Fruit fly (Drosophila melanogaster) whole organism, embryonic: Measurements from ENCODE around the gene CG45544.

ENCODE experiments used
- CG10267 ChIP-seq: fragments of 200-800 bp; sonication (Bioruptor generic); optimal IDR thresholded peaks from 2 replicates; lab custom pipeline; 2018; ENCODE audit warnings: missing biosample characterization, mild to moderate bottlenecking, missing genetic modification characterization, moderate library complexity
- CG12942 ChIP-seq: fragments of 200-800 bp; sonication (Bioruptor generic); optimal IDR thresholded peaks from 3 replicates; lab custom pipeline; 2016; ENCODE audit warnings: missing biosample characterization, missing genetic modification characterization
- CG14965 ChIP-seq: fragments of 200-800 bp; sonication (Bioruptor generic); optimal IDR thresholded peaks from 2 replicates; lab custom pipeline; 2016; ENCODE audit warnings: missing biosample characterization, missing genetic modification characterization, borderline replicate concordance
- CG15696 ChIP-seq: fragments of 200-800 bp; sonication (Bioruptor generic); optimal IDR thresholded peaks from 2 replicates; lab custom pipeline; 2019; ENCODE audit warnings: missing biosample characterization, mild to moderate bottlenecking, missing genetic modification characterization, moderate library complexity
- CG1602 ChIP-seq: fragments of 200-800 bp; sonication (Bioruptor generic); optimal IDR thresholded peaks from 3 replicates; lab custom pipeline; 2016; ENCODE audit warnings: missing biosample characterization, missing genetic modification characterization
- CG17361 ChIP-seq: fragments of 200-800 bp; sonication (Bioruptor generic); IDR thresholded peaks from 3 replicates; pipeline ENCODE4 v1.3.6; 2022; ENCODE audit warnings: missing biosample characterization, missing genetic modification characterization
- CG31388 ChIP-seq: fragments of 200-800 bp; sonication (Bioruptor generic); optimal IDR thresholded peaks from 2 replicates; lab custom pipeline; 2016; ENCODE audit warnings: missing biosample characterization, missing genetic modification characterization
- CG32772 ChIP-seq: fragments of 200-800 bp; sonication (Bioruptor generic); IDR thresholded peaks from 2 replicates; pipeline ENCODE4 v1.3.6; 2022; ENCODE audit warnings: missing biosample characterization, missing genetic modification characterization
- CG43689 ChIP-seq: fragments of 200-800 bp; sonication (Bioruptor generic); IDR thresholded peaks from 2 replicates; pipeline ENCODE4 v1.3.6; 2022; ENCODE audit warnings: missing biosample characterization, missing genetic modification characterization
- CG6765 ChIP-seq: fragments of 200-800 bp; sonication (Bioruptor generic); optimal IDR thresholded peaks from 3 replicates; lab custom pipeline; 2017; ENCODE audit warnings: missing biosample characterization, mild to moderate bottlenecking, missing genetic modification characterization
- CG7556 ChIP-seq: fragments of 200-800 bp; sonication (Bioruptor generic); optimal IDR thresholded peaks from 2 replicates; lab custom pipeline; 2017; ENCODE audit warnings: missing biosample characterization, mild to moderate bottlenecking, missing genetic modification characterization
- CG7963 ChIP-seq: fragments of 200-800 bp; sonication (Bioruptor generic); IDR thresholded peaks from 3 replicates; pipeline ENCODE4 v1.3.6; 2022; ENCODE audit warnings: missing biosample characterization, missing genetic modification characterization; ENCODE audit not compliant: partially characterized antibody
- CG8281 ChIP-seq: fragments of 200-800 bp; sonication (Bioruptor generic); optimal IDR thresholded peaks from 2 replicates; lab custom pipeline; 2018; ENCODE audit warnings: missing biosample characterization, mild to moderate bottlenecking, missing genetic modification characterization, moderate library complexity
- CG8359 ChIP-seq: fragments of 200-800 bp; sonication (Bioruptor generic); optimal IDR thresholded peaks from 2 replicates; lab custom pipeline; 2017; ENCODE audit warnings: missing biosample characterization, mild to moderate bottlenecking, missing genetic modification characterization, borderline replicate concordance
- CG8924 ChIP-seq: fragments of 200-800 bp; optimal IDR thresholded peaks from 3 replicates; lab custom pipeline; 2019; ENCODE audit warnings: missing biosample characterization, mild to moderate bottlenecking, missing genetic modification characterization, moderate library complexity
- CG9797 ChIP-seq: fragments of 200-800 bp; sonication (Bioruptor generic); optimal IDR thresholded peaks from 3 replicates; lab custom pipeline; 2018; ENCODE audit warnings: missing biosample characterization, mild to moderate bottlenecking, missing genetic modification characterization
- CG9817 ChIP-seq: fragments of 200-800 bp; sonication (Bioruptor generic); optimal IDR thresholded peaks from 2 replicates; lab custom pipeline; 2018; ENCODE audit warnings: missing biosample characterization, mild to moderate bottlenecking, missing genetic modification characterization, moderate library complexity
- Dip2 ChIP-seq: fragments of 200-800 bp; sonication (Bioruptor generic); IDR thresholded peaks from 2 replicates; pipeline ENCODE4 v1.3.6; 2022; ENCODE audit warnings: missing biosample characterization, missing genetic modification characterization
- Hmx ChIP-seq: fragments of 200-800 bp; sonication (Bioruptor generic); optimal IDR thresholded peaks from 2 replicates; lab custom pipeline; 2016; ENCODE audit warnings: missing biosample characterization, missing genetic modification characterization
- Hr39 ChIP-seq: fragments of >200 bp; optimal IDR thresholded peaks from 2 replicates; lab custom pipeline; 2017
- Hr51 ChIP-seq, 2 experiments: fragments of 200-800 bp; sonication (Bioruptor generic); optimal IDR thresholded peaks; 2 replicates in 1 of 2; 3 replicates in 1 of 2; lab custom pipeline; 2016 to 2018; ENCODE audit warnings: missing biosample characterization in 2 of 2, missing genetic modification characterization in 2 of 2, mild to moderate bottlenecking in 1 of 2, moderate library complexity in 1 of 2
- MESR4 ChIP-seq: fragments of 200-800 bp; sonication (Bioruptor generic); optimal IDR thresholded peaks from 2 replicates; lab custom pipeline; 2018; ENCODE audit warnings: missing biosample characterization, mild to moderate bottlenecking, missing genetic modification characterization, moderate library complexity
- Mad ChIP-seq: fragments of 200-800 bp; sonication (Bioruptor generic); optimal IDR thresholded peaks from 2 replicates; lab custom pipeline; 2016; ENCODE audit warnings: missing biosample characterization, missing genetic modification characterization
- Optix ChIP-seq: fragments of 200-800 bp; sonication (Bioruptor generic); IDR thresholded peaks from 3 replicates; pipeline ENCODE4 v1.3.6; 2022; ENCODE audit warnings: missing biosample characterization, missing genetic modification characterization
- Side ChIP-seq: fragments of 200-800 bp; sonication (Bioruptor generic); optimal IDR thresholded peaks from 2 replicates; lab custom pipeline; 2016; ENCODE audit warnings: missing biosample characterization, missing genetic modification characterization
- Sox100B ChIP-seq: fragments of 200-800 bp; sonication (Bioruptor generic); optimal IDR thresholded peaks from 3 replicates; lab custom pipeline; 2018; ENCODE audit warnings: missing biosample characterization, mild to moderate bottlenecking, missing genetic modification characterization
- Stat92E ChIP-seq, 3 experiments: fragments of >200 bp in 2 of 3; fragments of 200-800 bp in 1 of 3; sonication (Bioruptor generic) in 1 of 3; optimal IDR thresholded peaks; 2 replicates each; lab custom pipeline; 2017 to 2019; ENCODE audit warnings: missing biosample characterization in 3 of 3, missing genetic modification characterization in 3 of 3, mild to moderate bottlenecking in 1 of 3, moderate library complexity in 1 of 3
- Trl ChIP-seq, 3 experiments: fragments of >200 bp in 2 of 3; fragments of 200-800 bp in 1 of 3; sonication (Bioruptor generic) in 1 of 3; optimal IDR thresholded peaks; 2 replicates in 1 of 3; 3 replicates in 2 of 3; lab custom pipeline; 2016 to 2017; ENCODE audit warnings: missing biosample characterization in 1 of 3, missing genetic modification characterization in 1 of 3
- ase ChIP-seq: fragments of 200-800 bp; sonication (Bioruptor generic); IDR thresholded peaks from 3 replicates; pipeline ENCODE4 v1.3.6; 2022; ENCODE audit warnings: missing biosample characterization, missing genetic modification characterization
- bcd ChIP-seq: fragments of 200-800 bp; sonication (Bioruptor generic); optimal IDR thresholded peaks from 2 replicates; lab custom pipeline; 2017; ENCODE audit warnings: missing biosample characterization, mild to moderate bottlenecking, missing genetic modification characterization
- bowl ChIP-seq: fragments of 200-800 bp; sonication (Bioruptor generic); IDR thresholded peaks from 2 replicates; pipeline ENCODE4 v1.3.6; 2022; ENCODE audit warnings: missing biosample characterization, missing genetic modification characterization
- cato ChIP-seq: fragments of 200-800 bp; sonication (Bioruptor generic); optimal IDR thresholded peaks from 2 replicates; lab custom pipeline; 2016; ENCODE audit warnings: missing biosample characterization, missing genetic modification characterization, borderline replicate concordance
- caup ChIP-seq: fragments of 200-800 bp; sonication (Bioruptor generic); optimal IDR thresholded peaks from 3 replicates; lab custom pipeline; 2017; ENCODE audit warnings: missing biosample characterization, mild to moderate bottlenecking, missing genetic modification characterization, moderate library complexity; ENCODE audit not compliant: severe bottlenecking
- danr ChIP-seq: fragments of 200-800 bp; sonication (Bioruptor generic); IDR thresholded peaks from 2 replicates; pipeline ENCODE4 v1.3.6; 2022; ENCODE audit warnings: missing biosample characterization, missing genetic modification characterization
- gsb-n ChIP-seq: fragments of 200-800 bp; sonication (Bioruptor generic); optimal IDR thresholded peaks from 3 replicates; lab custom pipeline; 2018; ENCODE audit warnings: missing biosample characterization, mild to moderate bottlenecking, missing genetic modification characterization
- gt ChIP-seq: fragments of 200-800 bp; sonication (Bioruptor generic); IDR thresholded peaks from 2 replicates; pipeline ENCODE4 v1.3.6; 2022; ENCODE audit warnings: missing biosample characterization, missing genetic modification characterization
- ind ChIP-seq: fragments of 200-800 bp; sonication (Bioruptor generic); optimal IDR thresholded peaks from 3 replicates; lab custom pipeline; 2016; ENCODE audit warnings: missing biosample characterization, missing genetic modification characterization
- lmd ChIP-seq: fragments of 200-800 bp; sonication (Bioruptor generic); IDR thresholded peaks from 2 replicates; pipeline ENCODE4 v1.3.6; 2022; ENCODE audit warnings: missing biosample characterization, missing genetic modification characterization
- lov ChIP-seq, 2 experiments: fragments of 200-800 bp in 1 of 2; fragments of >200 bp in 1 of 2; sonication (Bioruptor generic) in 1 of 2; IDR thresholded peaks in 1 of 2; optimal IDR thresholded peaks in 1 of 2; 2 replicates in 1 of 2; 3 replicates in 1 of 2; pipeline versions ENCODE4 v1.3.6 to Lab custom; 2017 to 2022; ENCODE audit warnings: missing biosample characterization in 1 of 2, missing genetic modification characterization in 1 of 2
- luna ChIP-seq: fragments of 200-800 bp; sonication (Bioruptor generic); optimal IDR thresholded peaks from 2 replicates; lab custom pipeline; 2016; ENCODE audit warnings: missing biosample characterization, missing genetic modification characterization
- nerfin-2 ChIP-seq: fragments of 200-800 bp; sonication (Bioruptor generic); IDR thresholded peaks from 2 replicates; pipeline ENCODE4 v1.3.6; 2022; ENCODE audit warnings: missing biosample characterization, missing genetic modification characterization; ENCODE audit not compliant: partially characterized antibody
- pros ChIP-seq: fragments of 200-800 bp; sonication (Bioruptor generic); optimal IDR thresholded peaks from 3 replicates; lab custom pipeline; 2019; ENCODE audit warnings: missing biosample characterization, mild to moderate bottlenecking, missing genetic modification characterization, moderate library complexity
- repo ChIP-seq: fragments of 200-800 bp; sonication (Bioruptor generic); optimal IDR thresholded peaks from 2 replicates; lab custom pipeline; 2016; ENCODE audit warnings: missing biosample characterization, missing genetic modification characterization
- run ChIP-seq: fragments of 200-800 bp; sonication (Bioruptor generic); optimal IDR thresholded peaks from 3 replicates; lab custom pipeline; 2018; ENCODE audit warnings: missing biosample characterization, mild to moderate bottlenecking, missing genetic modification characterization
- sisA ChIP-seq: fragments of 200-800 bp; sonication (Bioruptor generic); IDR thresholded peaks from 2 replicates; pipeline ENCODE4 v1.3.6; 2022; ENCODE audit warnings: missing biosample characterization, missing genetic modification characterization
- slp2 ChIP-seq: fragments of 200-800 bp; sonication (Bioruptor generic); optimal IDR thresholded peaks from 2 replicates; lab custom pipeline; 2016; ENCODE audit warnings: missing biosample characterization, missing genetic modification characterization
- tio ChIP-seq: fragments of 200-800 bp; sonication (Bioruptor generic); optimal IDR thresholded peaks from 2 replicates; lab custom pipeline; 2017; ENCODE audit warnings: missing biosample characterization, missing genetic modification characterization, inconsistent platforms
- z ChIP-seq: fragments of 200-800 bp; sonication (Bioruptor generic); IDR thresholded peaks from 3 replicates; pipeline ENCODE4 v1.3.6; 2022; ENCODE audit warnings: missing biosample characterization, missing genetic modification characterization

Gene CG45544

dm6 chr3R:29207012-29207656, 49.2 kb upstream of the CG45544 start (continued):
- TF ChIP-seq CG43689 (GFP tag; lab: Robert Waterston, UW) (peak; percentile 45; the same call in 1 of the 2 replicates), Hmx (no peak), Hr39 (lab: Kevin White, UChicago) (no peak), ase (GFP tag; lab: Robert Waterston, UW) (peak; percentile 66; the same call in 2 of the 3 replicates), Side (GFP tag; lab: Kevin White, UChicago) (no peak), tio (peak; percentile 23), CG9817 (peak; percentile 75), ind (peak; percentile 70), CG8924 (peak; percentile 65), Hr51 (GFP tag; optimal IDR thresholded peaks at IDR 0.05; lab: Kevin White, UChicago) (peak in 1 of 2 experiments; percentile 71), repo (GFP tag; lab: Kevin White, UChicago) (no peak), CG32772 (GFP tag; lab: Robert Waterston, UW) (peak; percentile 65), CG12942 (peak; percentile 26), Stat92E (GFP tag; optimal IDR thresholded peaks at IDR 0.05; lab: Kevin White, UChicago) (no peak), gsb-n (tag; lab: Kevin White, UChicago) (peak; percentile 42), caup (GFP tag; lab: Kevin White, UChicago) (peak; percentile 54), bowl (GFP tag; lab: Robert Waterston, UW) (peak; percentile 39; the same call in 1 of the 2 replicates), pros (no peak), gt (GFP tag; lab: Robert Waterston, UW) (no peak), cato (no peak), z (GFP tag; lab: Robert Waterston, UW) (no peak), CG9797 (GFP tag; lab: Kevin White, UChicago) (no peak), Dip2 (GFP tag; lab: Robert Waterston, UW) (no peak), slp2 (GFP tag; lab: Kevin White, UChicago) (no peak), MESR4 (GFP tag; lab: Kevin White, UChicago) (no peak), CG8281 (tag; lab: Kevin White, UChicago) (peak; percentile 13), sisA (GFP tag; lab: Robert Waterston, UW) (peak; percentile 67), CG14965 (no peak), bcd (GFP tag; lab: Kevin White, UChicago) (peak; percentile 66), luna (GFP tag; lab: Kevin White, UChicago) (no peak), CG10267 (tag; lab: Kevin White, UChicago) (peak; percentile 43), Mad (GFP tag; lab: Kevin White, UChicago) (no peak), CG7963 (no peak), CG17361 (GFP tag; lab: Robert Waterston, UW) (peak; percentile 25; the same call in 1 of the 3 replicates), Trl (optimal IDR thresholded peaks at IDR 0.05; lab: Kevin White, UChicago) (no peak), Trl (GFP tag; optimal IDR thresholded peaks at IDR 0.05; lab: Kevin White, UChicago) (no peak), danr (GFP tag; lab: Robert Waterston, UW) (no peak), CG15696 (tag; lab: Kevin White, UChicago) (peak; percentile 37), lmd (peak; percentile 78), CG7556 (GFP tag; lab: Kevin White, UChicago) (peak; percentile 16), Optix (GFP tag; lab: Robert Waterston, UW) (peak; percentile 28; the same call in 1 of the 3 replicates), nerfin-2 (GFP tag; lab: Robert Waterston, UW) (no peak), CG31388 (no peak), CG1602 (GFP tag; lab: Kevin White, UChicago) (peak; percentile 33), Sox100B (GFP tag; lab: Kevin White, UChicago) (peak; percentile 57), lov (optimal IDR thresholded peaks at IDR 0.05; lab: Kevin White, UChicago) (no peak), lov (GFP tag; IDR thresholded peaks at IDR 0.05; lab: Robert Waterston, UW) (peak; percentile 64; the same call in 1 of the 3 replicates), CG6765 (GFP tag; lab: Kevin White, UChicago) (no peak), CG8359 (no peak), run (tag; lab: Kevin White, UChicago) (no peak)
